Worm (Caenorhabditis elegans): ENCODE data around the gene Y60A3A.21.

DNA sequence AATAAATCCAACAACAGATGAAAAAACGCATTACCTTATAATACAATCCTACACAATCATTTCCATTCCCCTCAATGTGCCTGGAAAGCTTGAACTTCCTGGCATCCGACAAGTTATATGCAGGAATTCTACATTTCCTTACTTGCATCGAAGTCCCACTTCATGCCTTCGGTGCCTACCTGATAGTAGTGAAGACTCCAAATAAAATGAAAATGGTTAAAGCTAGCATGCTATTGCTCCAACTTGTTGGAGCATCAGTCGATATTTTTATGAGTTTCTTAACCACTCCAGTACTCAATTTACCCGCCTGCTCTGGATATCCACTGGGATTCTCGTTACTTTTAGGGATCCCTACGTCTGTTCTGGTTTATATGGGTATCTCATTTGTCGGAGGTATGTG lies 46.1 kb upstream of the Y60A3A.21 start, which contains the start of gene srh-171:
- no peak for TF ChIP-seq nhr-76 (tag; optimal IDR thresholded peaks at IDR 0.05)
- TF ChIP-seq ceh-28 (tag; optimal IDR thresholded peaks at IDR 0.05): no peak
- TF ChIP-seq fos-1 (tag; optimal IDR thresholded peaks at IDR 0.05): no peak
- TF ChIP-seq rbr-2 (tag; optimal IDR thresholded peaks at IDR 0.05): no peak
- no peak for TF ChIP-seq aha-1 (tag)
- no peak for TF ChIP-seq dmd-8 (GFP tag; IDR thresholded peaks at IDR 0.05)
- no peak for TF ChIP-seq egl-27 (tag; optimal IDR thresholded peaks at IDR 0.05)
- TF ChIP-seq dmd-6 (GFP tag; IDR thresholded peaks at IDR 0.05): no peak
- TF ChIP-seq nhr-25 (tag; optimal IDR thresholded peaks at IDR 0.05; ENCODE audit: borderline replicate concordance, insufficient read depth): no peak
- no peak for TF ChIP-seq skn-1 (tag; optimal IDR thresholded peaks at IDR 0.05)
- no peak for TF ChIP-seq hlh-11 (tag; optimal IDR thresholded peaks at IDR 0.05)

Measured in whole organism, L4 larva.